Fruit fly (Drosophila melanogaster): ENCODE data around the gene CG11555.
A peak's percentile ranks its signal among the peaks of the same experiment; 100 is the strongest.

Gene CG11555

dm6 chr2L:267441-268089 is 6.1 kb upstream of the CG11555 start, which contains the start of gene CG17075 (continued):
- TF ChIP-seq Max (GFP tag; optimal IDR thresholded peaks at IDR 0.05) (peak; percentile 95), CG6175 (GFP tag; IDR thresholded peaks at IDR 0.05) (peak; percentile 89), gt (GFP tag; IDR thresholded peaks at IDR 0.05) (peak; percentile 65; the same call in 1 of the 2 replicates), MBD-R2 (GFP tag; IDR thresholded peaks at IDR 0.05) (peak; percentile 91), CG7745 (tag; optimal IDR thresholded peaks at IDR 0.05) (no peak), CG3838 (GFP tag; optimal IDR thresholded peaks at IDR 0.05) (peak; percentile 80), CG14667 (GFP tag; IDR thresholded peaks at IDR 0.05) (peak; percentile 92), hkb (optimal IDR thresholded peaks at IDR 0.05) (no peak), hkb (GFP tag; IDR thresholded peaks at IDR 0.05) (peak; percentile 96), h (optimal IDR thresholded peaks at IDR 0.05) (no peak), nerfin-2 (GFP tag; IDR thresholded peaks at IDR 0.05; ENCODE audit: partially characterized antibody) (no peak), Neu2 (GFP tag; optimal IDR thresholded peaks at IDR 0.05; ENCODE audit: borderline replicate concordance) (no peak), slbo (GFP tag; IDR thresholded peaks at IDR 0.05) (peak; percentile 98), D (optimal IDR thresholded peaks at IDR 0.05) (no peak), D (GFP tag; optimal IDR thresholded peaks at IDR 0.05) (peak; percentile 84), ftz-f1 (GFP tag; optimal IDR thresholded peaks at IDR 0.05) (peak; percentile 41), fu2 (GFP tag; optimal IDR thresholded peaks at IDR 0.05) (peak; percentile 51), nau (GFP tag; optimal IDR thresholded peaks at IDR 0.05) (no peak), fd3F (GFP tag; optimal IDR thresholded peaks at IDR 0.05) (peak; percentile 96), Optix (GFP tag; IDR thresholded peaks at IDR 0.05) (peak; percentile 89), CG11398 (GFP tag; optimal IDR thresholded peaks at IDR 0.05) (peak; percentile 70), CG3726 (GFP tag; IDR thresholded peaks at IDR 0.05) (peak; percentile 90), CG18764 (GFP tag; optimal IDR thresholded peaks at IDR 0.05) (peak; percentile 88), dpn (GFP tag; optimal IDR thresholded peaks at IDR 0.05) (peak; percentile 89 to 93), scrt (GFP tag; optimal IDR thresholded peaks at IDR 0.05) (peak; percentile 92), zf30C (GFP tag; optimal IDR thresholded peaks at IDR 0.05) (peak; percentile 77), Doc3 (GFP tag; IDR thresholded peaks at IDR 0.05; ENCODE audit: partially characterized antibody) (no peak), ssp (GFP tag; IDR thresholded peaks at IDR 0.05) (peak; percentile 85), Sry-β (GFP tag; optimal IDR thresholded peaks at IDR 0.05) (peak; percentile 6), jumu (GFP tag; optimal IDR thresholded peaks at IDR 0.05) (peak; percentile 75), Atf6 (GFP tag; IDR thresholded peaks at IDR 0.05) (peak; percentile 97), CG14050 (GFP tag; IDR thresholded peaks at IDR 0.05) (peak; percentile 93), mirr (GFP tag; optimal IDR thresholded peaks at IDR 0.05) (peak; percentile 19), croc (GFP tag; conservative IDR thresholded peaks at IDR 0.05) (peak; percentile 79), CG4424 (GFP tag; optimal IDR thresholded peaks at IDR 0.05) (peak; percentile 92), hbn (GFP tag; IDR thresholded peaks at IDR 0.05; ENCODE audit: partially characterized antibody) (no peak), CG33213 (GFP tag; optimal IDR thresholded peaks at IDR 0.05) (peak; percentile 12), Gug (GFP tag; IDR thresholded peaks at IDR 0.05) (peak; percentile 91), CG8089 (GFP tag; optimal IDR thresholded peaks at IDR 0.05) (peak; percentile 48), ttk (GFP tag; IDR thresholded peaks at IDR 0.05) (peak; percentile 94), CG2712 (tag; optimal IDR thresholded peaks at IDR 0.05) (peak; percentile 92), Poxn (GFP tag; IDR thresholded peaks at IDR 0.05) (peak; percentile 83), CG7271 (tag; optimal IDR thresholded peaks at IDR 0.05) (peak; percentile 42), CG2889 (GFP tag; IDR thresholded peaks at IDR 0.05) (peak; percentile 95), pum (GFP tag; optimal IDR thresholded peaks at IDR 0.05) (peak; percentile 76), CG12299 (tag; optimal IDR thresholded peaks at IDR 0.05) (peak; percentile 92), CG11504 (tag; optimal IDR thresholded peaks at IDR 0.05) (peak; percentile 96), CG8924 (tag; optimal IDR thresholded peaks at IDR 0.05) (peak; percentile 96), Ssrp (tag; optimal IDR thresholded peaks at IDR 0.05) (peak; percentile 90), vnd (GFP tag; IDR thresholded peaks at IDR 0.05; ENCODE audit: partially characterized antibody) (no peak), GATAe (GFP tag; conservative IDR thresholded peaks at IDR 0.05) (no peak; the same call in 1 of the 2 replicates)
